Worm (Caenorhabditis elegans): Measurements from ENCODE around the gene ram-5.

DNA sequence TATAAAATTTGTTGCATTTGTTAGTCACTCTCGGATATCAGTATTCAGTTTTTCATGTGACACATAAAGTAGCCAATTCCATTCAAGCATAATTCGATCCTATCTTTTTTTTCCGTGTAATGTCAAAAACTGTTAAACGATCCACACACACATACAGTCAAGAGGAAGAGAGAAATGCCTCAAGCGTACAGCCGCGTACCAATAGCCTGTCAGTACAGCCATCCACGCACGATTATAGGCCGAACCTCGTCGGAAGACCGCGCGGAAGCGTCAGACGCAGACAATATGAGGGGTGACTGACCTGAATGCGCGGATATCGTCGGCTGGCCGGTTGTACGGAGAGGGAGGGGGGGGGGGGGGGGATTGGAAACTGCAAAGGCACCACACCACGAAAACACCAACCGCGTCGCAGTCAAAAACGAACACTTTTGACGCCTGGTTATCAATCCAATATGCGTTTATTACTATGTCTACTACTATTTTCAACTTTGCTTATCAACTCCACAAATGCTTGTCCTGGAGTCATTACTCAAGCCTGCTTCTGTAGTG lies 27.7 kb downstream of the ram-5 start, which contains the start of gene let-4:
- no peak for TF ChIP-seq fkh-10 (GFP tag; optimal IDR thresholded peaks at IDR 0.05)
- TF ChIP-seq unc-55 (GFP tag; optimal IDR thresholded peaks at IDR 0.05), result no peak
- no peak for TF ChIP-seq ref-2 (tag; optimal IDR thresholded peaks at IDR 0.05)
- no peak for TF ChIP-seq C38D4.7 (GFP tag; optimal IDR thresholded peaks at IDR 0.05)
- no peak for TF ChIP-seq elt-4 (tag; optimal IDR thresholded peaks at IDR 0.05)
- no peak for TF ChIP-seq nhr-11 (tag; optimal IDR thresholded peaks at IDR 0.05)
- TF ChIP-seq pha-4 (tag; optimal IDR thresholded peaks at IDR 0.05), result no peak
- TF ChIP-seq K09A11.1 (tag; optimal IDR thresholded peaks at IDR 0.05; ENCODE audit: insufficient read depth), result no peak
- TF ChIP-seq ceh-30 (tag; optimal IDR thresholded peaks at IDR 0.05), result no peak
- no peak for TF ChIP-seq ztf-16 (tag; optimal IDR thresholded peaks at IDR 0.05)
